Worm (Caenorhabditis elegans) whole organism, young adult: Measurements from ENCODE around the gene ung-1.
"Not testable (repeated sequence)": the region's sequence is repeated elsewhere in the genome, so short reads cannot be mapped to it uniquely, and the experiment has no call there.

Experiments used
- C06A6.2 ChIP-seq: fragments of 200-800 bp; sonication (Bioruptor generic); conservative IDR thresholded peaks from 2 replicates; pipeline ENCODE4 v1.3.6; 2022; ENCODE audit warnings: missing genetic modification characterization, missing compliant biosample characterization
- F57C9.4 ChIP-seq: sonication (generic microtip); optimal IDR thresholded peaks from 2 replicates; lab custom pipeline; 2017; ENCODE audit warnings: mild to moderate bottlenecking, missing genetic modification characterization, missing compliant biosample characterization
- K12H6.12 ChIP-seq: fragments of 200-800 bp; sonication (Bioruptor generic); optimal IDR thresholded peaks from 2 replicates; lab custom pipeline; 2018; ENCODE audit warnings: mild to moderate bottlenecking, missing genetic modification characterization, missing compliant biosample characterization
- Y56A3A.18 ChIP-seq: fragments of 200-800 bp; sonication (Bioruptor generic); IDR thresholded peaks from 2 replicates; pipeline ENCODE4 v1.3.6; 2022; ENCODE audit warnings: missing genetic modification reagents, missing genetic modification characterization, missing compliant biosample characterization
- Y79H2A.3 ChIP-seq: fragments of 200-800 bp; sonication (Bioruptor generic); conservative IDR thresholded peaks from 2 replicates; pipeline ENCODE4 v1.3.6; 2022; ENCODE audit warnings: missing genetic modification reagents, missing genetic modification characterization, missing compliant biosample characterization
- ZK185.1 ChIP-seq: sonication (generic microtip); optimal IDR thresholded peaks from 2 replicates; lab custom pipeline; 2016; ENCODE audit warnings: mild to moderate bottlenecking, missing genetic modification characterization, missing compliant biosample characterization; ENCODE audit not compliant: poor library complexity, severe bottlenecking
- atf-7 ChIP-seq: sonication (generic microtip); optimal IDR thresholded peaks from 2 replicates; lab custom pipeline; 2017; ENCODE audit warnings: mild to moderate bottlenecking, missing genetic modification characterization, missing compliant biosample characterization
- ceh-40 ChIP-seq: fragments of 200-800 bp; sonication (Bioruptor generic); IDR thresholded peaks from 2 replicates; pipeline ENCODE4 v1.3.6; 2022; ENCODE audit warnings: missing genetic modification characterization, missing compliant biosample characterization
- ceh-58 ChIP-seq: fragments of 200-800 bp; sonication (Bioruptor generic); IDR thresholded peaks from 2 replicates; pipeline ENCODE4 v1.3.6; 2022; ENCODE audit warnings: missing genetic modification characterization, missing compliant biosample characterization
- ceh-91 ChIP-seq: fragments of 200-800 bp; sonication (Bioruptor generic); IDR thresholded peaks from 2 replicates; pipeline ENCODE4 v1.3.6; 2022; ENCODE audit warnings: missing genetic modification reagents, missing genetic modification characterization, missing compliant biosample characterization
- dox-1 ChIP-seq: fragments of 200-800 bp; sonication (Bioruptor generic); IDR thresholded peaks from 2 replicates; pipeline ENCODE4 v1.3.6; 2022; ENCODE audit warnings: missing genetic modification reagents, missing genetic modification characterization, missing compliant biosample characterization
- dpl-1 ChIP-seq: fragments of 150-350 bp; optimal IDR thresholded peaks from 2 replicates; lab custom pipeline; 2014; ENCODE audit warnings: missing biosample characterization, missing genetic modification reagents, missing genetic modification characterization
- egl-18 ChIP-seq: fragments of 200-800 bp; sonication (Bioruptor generic); IDR thresholded peaks from 2 replicates; pipeline ENCODE4 v1.3.6; 2022; ENCODE audit warnings: missing genetic modification reagents, missing genetic modification characterization, missing compliant biosample characterization
- egrh-3 ChIP-seq: fragments of 200-800 bp; sonication (Bioruptor generic); IDR thresholded peaks from 2 replicates; pipeline ENCODE4 v1.3.6; 2022; ENCODE audit warnings: missing genetic modification reagents, missing genetic modification characterization, missing compliant biosample characterization
- fkh-3 ChIP-seq: sonication (generic microtip); optimal IDR thresholded peaks from 2 replicates; lab custom pipeline; 2016; ENCODE audit warnings: mild to moderate bottlenecking, missing genetic modification characterization, missing compliant biosample characterization
- hlh-12 ChIP-seq: sonication (generic microtip); optimal IDR thresholded peaks from 2 replicates; lab custom pipeline; 2016; ENCODE audit warnings: missing genetic modification characterization, missing compliant biosample characterization
- hsf-1 ChIP-seq: fragments of 200-800 bp; sonication (Bioruptor generic); IDR thresholded peaks from 2 replicates; pipeline ENCODE4 v1.3.6; 2022; ENCODE audit warnings: missing genetic modification reagents, missing genetic modification characterization, missing compliant biosample characterization
- lag-1 ChIP-seq: fragments of 200-800 bp; sonication (Bioruptor generic); IDR thresholded peaks from 2 replicates; pipeline ENCODE4 v1.3.6; 2022; ENCODE audit warnings: missing genetic modification reagents, missing genetic modification characterization, missing compliant biosample characterization
- let-607 ChIP-seq, 2 experiments: fragments of 200-800 bp in 1 of 2; sonication (Bioruptor generic) in 1 of 2; sonication (generic microtip) in 1 of 2; optimal IDR thresholded peaks; 2 replicates each; lab custom pipeline; 2016 to 2018; ENCODE audit warnings: mild to moderate bottlenecking in 2 of 2, missing compliant biosample characterization in 2 of 2, missing genetic modification characterization in 2 of 2, moderate library complexity in 2 of 2, missing genotype in 1 of 2
- lin-35 ChIP-seq, 3 experiments: fragments of 150-350 bp in 2 of 3; sonication (generic microtip) in 1 of 3; optimal IDR thresholded peaks; 2 replicates each; lab custom pipeline; 2014 to 2018; ENCODE audit warnings: missing biosample characterization in 3 of 3, missing genetic modification characterization in 3 of 3, missing genetic modification reagents in 3 of 3
- lin-40 ChIP-seq: sonication (generic microtip); optimal IDR thresholded peaks from 2 replicates; lab custom pipeline; 2016; ENCODE audit warnings: missing genetic modification characterization, mild to moderate bottlenecking, missing compliant biosample characterization, missing genotype, missing genetic modification reagents
- lir-1 ChIP-seq: fragments of 200-800 bp; sonication (Bioruptor generic); conservative IDR thresholded peaks from 2 replicates; pipeline ENCODE4 v1.3.6; 2022; ENCODE audit warnings: missing genetic modification reagents, missing genetic modification characterization, missing compliant biosample characterization
- madf-10 ChIP-seq: sonication (generic microtip); optimal IDR thresholded peaks from 2 replicates; lab custom pipeline; 2016; ENCODE audit warnings: mild to moderate bottlenecking, missing genetic modification characterization, missing compliant biosample characterization
- madf-6 ChIP-seq: fragments of 200-800 bp; sonication (Bioruptor generic); IDR thresholded peaks from 2 replicates; pipeline ENCODE4 v1.3.6; 2022; ENCODE audit warnings: missing genetic modification reagents, missing genetic modification characterization, missing compliant biosample characterization
- mcd-1 ChIP-seq: fragments of 200-800 bp; sonication (Bioruptor generic); IDR thresholded peaks from 2 replicates; pipeline ENCODE4 v1.3.6; 2022; ENCODE audit warnings: missing genetic modification reagents, missing genetic modification characterization, missing compliant biosample characterization
- nfya-2 ChIP-seq: fragments of 200-800 bp; sonication (Bioruptor generic); IDR thresholded peaks from 2 replicates; pipeline ENCODE4 v1.3.6; 2022; ENCODE audit warnings: missing genetic modification reagents, missing genetic modification characterization, missing compliant biosample characterization
- nhr-80 ChIP-seq: sonication (generic microtip); optimal IDR thresholded peaks from 2 replicates; lab custom pipeline; 2016; ENCODE audit warnings: missing genetic modification characterization, missing compliant biosample characterization
- pbrm-1 ChIP-seq: fragments of 200-800 bp; sonication (Bioruptor generic); IDR thresholded peaks from 2 replicates; pipeline ENCODE4 v1.3.6; 2022; ENCODE audit warnings: missing genetic modification reagents, missing genetic modification characterization, missing compliant biosample characterization
- repo-1 ChIP-seq: sonication (generic microtip); optimal IDR thresholded peaks from 2 replicates; lab custom pipeline; 2017; ENCODE audit warnings: mild to moderate bottlenecking, missing genetic modification characterization, missing compliant biosample characterization
- rpc-1 ChIP-seq, 2 experiments: fragments of 150-350 bp in 1 of 2; sonication (generic microtip) in 1 of 2; optimal IDR thresholded peaks; 2 replicates each; lab custom pipeline; 2014 to 2018; ENCODE audit warnings: missing biosample characterization in 1 of 2, missing genetic modification characterization in 1 of 2, missing genetic modification reagents in 1 of 2, missing genotype in 1 of 2
- snpc-1.3 ChIP-seq: sonication (generic microtip); optimal IDR thresholded peaks from 2 replicates; lab custom pipeline; 2017; ENCODE audit warnings: missing genetic modification characterization, mild to moderate bottlenecking, missing compliant biosample characterization, antibody characterized with exemption, moderate library complexity, missing genotype, missing genetic modification reagents; ENCODE audit not compliant: insufficient read depth
- snpc-4 ChIP-seq, 5 experiments: fragments of 150-350 bp in 1 of 5; sonication (generic microtip) in 4 of 5; optimal IDR thresholded peaks; 2 replicates each; lab custom pipeline; 2014 to 2018; ENCODE audit warnings: missing genetic modification characterization in 5 of 5, missing biosample characterization in 3 of 5, antibody characterized with exemption in 2 of 5, mild to moderate bottlenecking in 2 of 5, missing compliant biosample characterization in 2 of 5, missing genotype in 2 of 5, moderate library complexity in 2 of 5, missing genetic modification reagents in 1 of 5
- sptf-2 ChIP-seq: fragments of 200-800 bp; sonication (Bioruptor generic); optimal IDR thresholded peaks from 2 replicates; lab custom pipeline; 2018; ENCODE audit warnings: mild to moderate bottlenecking, missing genetic modification characterization, missing compliant biosample characterization
- unc-62 ChIP-seq: fragments of 150-350 bp; optimal IDR thresholded peaks from 2 replicates; lab custom pipeline; 2014; ENCODE audit warnings: missing biosample characterization, missing genetic modification reagents, missing genetic modification characterization
- xnd-1 ChIP-seq: sonication (generic microtip); optimal IDR thresholded peaks from 2 replicates; lab custom pipeline; 2016; ENCODE audit warnings: missing genotype, missing genetic modification reagents, missing genetic modification characterization, missing compliant biosample characterization
- ztf-28 ChIP-seq: fragments of 200-800 bp; sonication (Bioruptor generic); IDR thresholded peaks from 2 replicates; pipeline ENCODE4 v1.3.6; 2022; ENCODE audit warnings: missing genetic modification reagents, missing genetic modification characterization, missing compliant biosample characterization
- ztf-3 ChIP-seq: fragments of 200-800 bp; sonication (Bioruptor generic); optimal IDR thresholded peaks from 2 replicates; lab custom pipeline; 2018; ENCODE audit warnings: mild to moderate bottlenecking, missing genetic modification characterization, missing compliant biosample characterization

Gene ung-1

ce11 chrIII:12003264-12003663, 29.4 kb upstream of the ung-1 start (continued):
- TF ChIP-seq snpc-4 (GFP tag; optimal IDR thresholded peaks at IDR 0.05; lab: Kevin White, UChicago), result no peak
- no peak for TF ChIP-seq snpc-4 (tag; optimal IDR thresholded peaks at IDR 0.05; lab: Kevin White, UChicago)
- peak; percentile 17 for TF ChIP-seq lin-40 (tag; lab: Kevin White, UChicago)
- TF ChIP-seq let-607 (tag; optimal IDR thresholded peaks at IDR 0.05; lab: Kevin White, UChicago), result no peak
- no peak for TF ChIP-seq ZK185.1 (tag; lab: Kevin White, UChicago)
- TF ChIP-seq lir-1 (GFP tag; lab: Robert Waterston, UW), result no peak; the same call in 1 of the 2 replicates
- TF ChIP-seq dox-1 (GFP tag; lab: Robert Waterston, UW), result peak; percentile 78
- peak; percentile 42; the same call in 1 of the 2 replicates for TF ChIP-seq mcd-1 (GFP tag; lab: Robert Waterston, UW)
- no peak for TF ChIP-seq nfya-2 (GFP tag; lab: Robert Waterston, UW)
- no peak for TF ChIP-seq ceh-58 (GFP tag; lab: Robert Waterston, UW)
- TF ChIP-seq lin-35 (GFP tag; optimal IDR thresholded peaks at IDR 0.05; lab: Kevin White, UChicago), result no peak
- no peak for TF ChIP-seq dpl-1
- TF ChIP-seq lag-1, result no peak
- no peak for TF ChIP-seq fkh-3 (tag; lab: Kevin White, UChicago)
- TF ChIP-seq ceh-91 (GFP tag; lab: Robert Waterston, UW), result no peak
- no peak for TF ChIP-seq F57C9.4 (tag; lab: Kevin White, UChicago)
- TF ChIP-seq Y56A3A.18 (GFP tag; lab: Robert Waterston, UW), result no peak
- no peak for TF ChIP-seq K12H6.12 (tag; lab: Kevin White, UChicago)
- TF ChIP-seq egl-18 (GFP tag; lab: Robert Waterston, UW), result no peak
- no peak for TF ChIP-seq Y79H2A.3 (GFP tag; lab: Robert Waterston, UW)
- TF ChIP-seq hlh-12, result no peak
- TF ChIP-seq snpc-1.3 (tag; lab: Kevin White, UChicago), result no peak
- peak; percentile 52 for TF ChIP-seq atf-7 (tag; lab: Kevin White, UChicago)
- TF ChIP-seq madf-10 (tag; lab: Kevin White, UChicago), result peak; percentile 10
- no peak for TF ChIP-seq repo-1
- TF ChIP-seq unc-62, result peak; percentile 42
- TF ChIP-seq egrh-3, result 0 out of 2 replicates have a peak, but pooled peaks have one; percentile 37
- TF ChIP-seq ztf-3 (GFP tag; lab: Kevin White, UChicago), result no peak
- no peak for TF ChIP-seq C06A6.2 (GFP tag; lab: Robert Waterston, UW)
- TF ChIP-seq pbrm-1 (GFP tag; lab: Robert Waterston, UW), result peak; percentile 54; the same call in 1 of the 2 replicates
- no peak for TF ChIP-seq xnd-1 (tag; lab: Kevin White, UChicago)
- TF ChIP-seq ceh-40 (GFP tag; lab: Robert Waterston, UW), result no peak
- peak; percentile 88 for TF ChIP-seq nhr-80 (tag; lab: Kevin White, UChicago)
- TF ChIP-seq, all 124 proteins: peak for 15

ce11 chrIII:12002850-12003249, 29.0 kb upstream of the ung-1 start, which contains the start of gene Y56A3A.33:
Gene Y56A3A.33, minus strand, starts transcription at chrIII:12002950.
- TF ChIP-seq ztf-28 (GFP tag; lab: Robert Waterston, UW) (no peak), sptf-2 (GFP tag; lab: Kevin White, UChicago) (no peak)

- TF ChIP-seq dox-1 (GFP tag; lab: Robert Waterston, UW) (peak; percentile 20; the same call in 1 of the 2 replicates), madf-6 (GFP tag; lab: Robert Waterston, UW) (0 out of 2 replicates have a peak, but pooled peaks have one; percentile 21), rpc-1 (optimal IDR thresholded peaks at IDR 0.05; lab: Kevin White, UChicago) (peak; percentile 43), hsf-1 (GFP tag; lab: Robert Waterston, UW) (peak; percentile 96)
- TF ChIP-seq rpc-1 (tag; optimal IDR thresholded peaks at IDR 0.05; lab: Kevin White, UChicago), result not testable (repeated sequence)
- TF ChIP-seq, all 124 proteins: peak for 4; not testable (repeated sequence) for 120
Measured at ce11 chrIII:12001461-12001860, 27.6 kb upstream of the ung-1 start.
